Worm (Caenorhabditis elegans): ENCODE measurements around the gene hot-4.

DNA sequence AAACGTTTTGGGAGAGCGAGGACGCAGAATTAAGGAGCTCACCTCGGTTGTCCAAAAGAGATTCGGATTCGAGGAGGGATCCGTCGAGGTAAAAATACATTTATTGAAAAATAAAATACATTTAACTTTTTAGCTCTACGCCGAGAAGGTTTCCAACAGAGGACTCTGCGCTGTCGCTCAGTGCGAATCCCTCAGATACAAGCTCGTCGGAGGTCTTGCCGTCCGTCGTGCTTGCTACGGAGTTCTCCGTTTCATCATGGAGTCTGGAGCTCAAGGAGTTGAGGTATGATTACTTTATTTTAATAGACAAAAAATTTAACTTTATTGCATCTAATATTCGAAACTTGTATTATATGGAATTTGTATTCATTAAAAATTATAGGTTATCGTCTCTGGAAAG is 10.2 kb upstream of the hot-4 start:
- no peak for TF ChIP-seq B0310.2 (tag; optimal IDR thresholded peaks at IDR 0.05)
- no peak for TF ChIP-seq hnd-1 (tag; optimal IDR thresholded peaks at IDR 0.05)
- TF ChIP-seq ama-1 (optimal IDR thresholded peaks at IDR 0.05): no peak

Measured in whole organism, early embryonic.